Worm (Caenorhabditis elegans) whole organism, midembryonic: ENCODE measurements around the gene nhr-117.

Experiments
- flt-1 ChIP-seq: fragments of 200-800 bp; sonication (Bioruptor generic); IDR thresholded peaks from 2 replicates; pipeline ENCODE4 v1.3.6; 2022; ENCODE audit warnings: missing genetic modification characterization, missing compliant biosample characterization
- med-1 ChIP-seq: sonication (generic microtip); optimal IDR thresholded peaks from 2 replicates; lab custom pipeline; 2017; ENCODE audit warnings: missing genetic modification characterization, mild to moderate bottlenecking, missing compliant biosample characterization, antibody characterized with exemption, missing genetic modification reagents; ENCODE audit not compliant: insufficient read depth
- ref-1 ChIP-seq: fragments of 200-800 bp; sonication (Bioruptor generic); conservative IDR thresholded peaks from 2 replicates; pipeline ENCODE4 v1.3.6; 2022; ENCODE audit warnings: missing genetic modification reagents, missing genetic modification characterization, missing compliant biosample characterization
- ztf-29 ChIP-seq: fragments of 200-800 bp; sonication (Bioruptor generic); IDR thresholded peaks from 2 replicates; pipeline ENCODE4 v1.3.6; 2022; ENCODE audit warnings: missing genetic modification reagents, missing genetic modification characterization, missing compliant biosample characterization

DNA sequence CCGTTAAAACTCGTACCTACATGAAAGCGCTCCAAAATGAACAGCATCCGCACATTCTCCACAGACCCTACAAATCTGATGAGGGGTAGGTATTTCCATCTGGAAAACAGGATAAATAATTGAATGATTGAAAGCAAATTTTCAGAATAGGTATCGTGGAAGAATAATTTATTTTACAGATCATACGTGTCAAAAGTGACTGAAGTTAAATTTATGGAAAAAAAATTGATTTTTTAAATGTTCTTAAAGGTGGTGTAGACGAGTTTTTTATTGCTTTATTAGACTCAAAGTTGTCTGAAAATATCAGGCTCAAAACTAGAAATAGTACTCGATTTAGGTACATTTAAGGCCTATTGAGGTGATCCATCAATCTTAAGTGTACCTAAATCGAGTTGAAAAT lies 5.4 kb upstream of the nhr-117 start, which contains the start of gene nhr-237:
- no peak for TF ChIP-seq ztf-29 (GFP tag; lab: Robert Waterston, UW)
- no peak for TF ChIP-seq med-1 (GFP tag; lab: Kevin White, UChicago)
- no peak for TF ChIP-seq ref-1 (GFP tag; lab: Robert Waterston, UW)
- no peak for TF ChIP-seq flt-1 (GFP tag; lab: Robert Waterston, UW)
